Fruit fly (Drosophila melanogaster) whole organism, embryonic: Measurements from ENCODE around the gene tub.
A peak's percentile ranks its signal among the peaks of the same experiment; 100 is the strongest.

ENCODE experiments used
- ATbp ChIP-seq: fragments of 200-800 bp; sonication (Bioruptor generic); optimal IDR thresholded peaks from 2 replicates; lab custom pipeline; 2017; ENCODE audit warnings: missing biosample characterization, mild to moderate bottlenecking, missing genetic modification characterization, missing genetic modification reagents
- Ada2b ChIP-seq: fragments of 200-800 bp; sonication (Bioruptor generic); IDR thresholded peaks from 2 replicates; pipeline ENCODE4 v1.3.6; 2022; ENCODE audit warnings: missing biosample characterization, missing genetic modification characterization
- Adf1 ChIP-seq: fragments of 200-800 bp; sonication (Bioruptor generic); IDR thresholded peaks from 2 replicates; pipeline ENCODE4 v1.3.6; 2022; ENCODE audit warnings: missing biosample characterization, missing genetic modification characterization
- CG10979 ChIP-seq: fragments of 200-800 bp; sonication (Bioruptor generic); optimal IDR thresholded peaks from 2 replicates; lab custom pipeline; 2018; ENCODE audit warnings: missing biosample characterization, mild to moderate bottlenecking, missing genetic modification characterization, moderate library complexity
- CG11456 ChIP-seq: fragments of 200-800 bp; sonication (Bioruptor generic); IDR thresholded peaks from 3 replicates; pipeline ENCODE4 v1.3.6; 2022; ENCODE audit warnings: missing biosample characterization, missing genetic modification characterization
- CG13296 ChIP-seq: fragments of 200-800 bp; sonication (Bioruptor generic); optimal IDR thresholded peaks from 3 replicates; lab custom pipeline; 2018; ENCODE audit warnings: missing biosample characterization, mild to moderate bottlenecking, missing genetic modification characterization
- CG17186 ChIP-seq: fragments of 200-800 bp; sonication (Bioruptor generic); optimal IDR thresholded peaks from 3 replicates; lab custom pipeline; 2017; ENCODE audit warnings: missing biosample characterization, missing genetic modification reagents, missing genetic modification characterization
- CG17829 ChIP-seq: fragments of 200-800 bp; optimal IDR thresholded peaks from 2 replicates; lab custom pipeline; 2019; ENCODE audit warnings: missing biosample characterization, mild to moderate bottlenecking, missing genetic modification characterization, moderate library complexity
- CG2129 ChIP-seq: fragments of 200-800 bp; sonication (Bioruptor generic); IDR thresholded peaks from 2 replicates; pipeline ENCODE4 v1.3.6; 2022; ENCODE audit warnings: missing biosample characterization, missing genetic modification characterization; ENCODE audit not compliant: partially characterized antibody
- CG2712 ChIP-seq: fragments of 200-800 bp; optimal IDR thresholded peaks from 3 replicates; lab custom pipeline; 2019; ENCODE audit warnings: missing biosample characterization, mild to moderate bottlenecking, missing genetic modification characterization, moderate library complexity
- CG2875 ChIP-seq: fragments of 200-800 bp; sonication (Bioruptor generic); optimal IDR thresholded peaks from 2 replicates; lab custom pipeline; 2017; ENCODE audit warnings: missing biosample characterization, mild to moderate bottlenecking, missing genetic modification characterization, missing genetic modification reagents
- CG30431 ChIP-seq: fragments of 200-800 bp; sonication (Bioruptor generic); optimal IDR thresholded peaks from 2 replicates; lab custom pipeline; 2017; ENCODE audit warnings: missing biosample characterization, missing genetic modification characterization
- CG42726 ChIP-seq: fragments of 200-800 bp; sonication (Bioruptor generic); IDR thresholded peaks from 2 replicates; pipeline ENCODE4 v1.3.6; 2022; ENCODE audit warnings: missing biosample characterization, missing genetic modification characterization; ENCODE audit not compliant: partially characterized antibody
- CG7357 ChIP-seq: fragments of 200-800 bp; sonication (Bioruptor generic); IDR thresholded peaks from 3 replicates; pipeline ENCODE4 v1.3.6; 2022; ENCODE audit warnings: missing biosample characterization, missing genetic modification characterization
- CG7987 ChIP-seq: fragments of 200-800 bp; sonication (Bioruptor generic); optimal IDR thresholded peaks from 2 replicates; lab custom pipeline; 2018; ENCODE audit warnings: missing biosample characterization, mild to moderate bottlenecking, missing genetic modification characterization, moderate library complexity
- CG8290 ChIP-seq, 3 experiments: fragments of 200-800 bp; sonication (Bioruptor generic); optimal IDR thresholded peaks; 2 replicates each; lab custom pipeline; 2016 to 2019; ENCODE audit warnings: missing biosample characterization in 3 of 3, missing genetic modification characterization in 3 of 3, mild to moderate bottlenecking in 2 of 3, moderate library complexity in 1 of 3
- CG9817 ChIP-seq: fragments of 200-800 bp; sonication (Bioruptor generic); optimal IDR thresholded peaks from 2 replicates; lab custom pipeline; 2018; ENCODE audit warnings: missing biosample characterization, mild to moderate bottlenecking, missing genetic modification characterization, moderate library complexity
- Dp ChIP-seq: fragments of 200-800 bp; sonication (Bioruptor generic); optimal IDR thresholded peaks from 2 replicates; lab custom pipeline; 2018; ENCODE audit warnings: missing biosample characterization, mild to moderate bottlenecking, missing genetic modification characterization, moderate library complexity
- Fer1 ChIP-seq: fragments of 200-800 bp; sonication (Bioruptor generic); optimal IDR thresholded peaks from 2 replicates; lab custom pipeline; 2017; ENCODE audit warnings: missing biosample characterization, mild to moderate bottlenecking, missing genetic modification characterization
- Fer3 ChIP-seq: fragments of 200-800 bp; sonication (Bioruptor generic); optimal IDR thresholded peaks from 2 replicates; lab custom pipeline; 2018; ENCODE audit warnings: missing biosample characterization, mild to moderate bottlenecking, missing genetic modification characterization, moderate library complexity
- HmgD ChIP-seq: fragments of 200-800 bp; sonication (Bioruptor generic); optimal IDR thresholded peaks from 3 replicates; lab custom pipeline; 2016; ENCODE audit warnings: missing biosample characterization, missing genetic modification characterization
- Hr78 ChIP-seq, 2 experiments: fragments of 200-800 bp in 1 of 2; fragments of >200 bp in 1 of 2; sonication (Bioruptor generic) in 1 of 2; optimal IDR thresholded peaks; 2 replicates each; lab custom pipeline; 2017 to 2019; ENCODE audit warnings: missing biosample characterization in 2 of 2, missing genetic modification characterization in 2 of 2, mild to moderate bottlenecking in 1 of 2, moderate library complexity in 1 of 2
- MBD-R2 ChIP-seq: fragments of 200-800 bp; sonication (Bioruptor generic); IDR thresholded peaks from 2 replicates; pipeline ENCODE4 v1.3.6; 2022; ENCODE audit warnings: missing biosample characterization, missing genetic modification characterization
- NFAT ChIP-seq: fragments of 200-800 bp; sonication (Bioruptor generic); IDR thresholded peaks from 2 replicates; pipeline ENCODE4 v1.3.6; 2022; ENCODE audit warnings: missing biosample characterization, missing genetic modification characterization
- Oli ChIP-seq: fragments of 200-800 bp; sonication (Bioruptor generic); optimal IDR thresholded peaks from 2 replicates; lab custom pipeline; 2018; ENCODE audit warnings: missing biosample characterization, mild to moderate bottlenecking, missing genetic modification characterization, moderate library complexity
- Sry-β ChIP-seq: fragments of 200-800 bp; sonication (Bioruptor generic); optimal IDR thresholded peaks from 2 replicates; lab custom pipeline; 2018; ENCODE audit warnings: missing biosample characterization, mild to moderate bottlenecking, missing genetic modification characterization, moderate library complexity
- Xrp1 ChIP-seq: fragments of 200-800 bp; sonication (Bioruptor generic); IDR thresholded peaks from 2 replicates; pipeline ENCODE4 v1.3.6; 2022; ENCODE audit warnings: missing biosample characterization, missing genetic modification characterization
- YL-1 ChIP-seq: fragments of 200-800 bp; sonication (Bioruptor generic); optimal IDR thresholded peaks from 3 replicates; lab custom pipeline; 2017; ENCODE audit warnings: missing biosample characterization, mild to moderate bottlenecking, missing genetic modification characterization
- ab ChIP-seq: fragments of 200-800 bp; sonication (Bioruptor generic); optimal IDR thresholded peaks from 2 replicates; lab custom pipeline; 2016; ENCODE audit warnings: missing biosample characterization, missing genetic modification characterization
- bbx ChIP-seq: fragments of 200-800 bp; sonication (Bioruptor generic); IDR thresholded peaks from 2 replicates; pipeline ENCODE4 v1.3.6; 2022; ENCODE audit warnings: missing biosample characterization, missing genetic modification characterization; ENCODE audit not compliant: partially characterized antibody
- bigmax ChIP-seq: fragments of 200-800 bp; sonication (Bioruptor generic); optimal IDR thresholded peaks from 2 replicates; lab custom pipeline; 2018; ENCODE audit warnings: missing biosample characterization, mild to moderate bottlenecking, missing genetic modification characterization
- fd3F ChIP-seq: fragments of 200-800 bp; sonication (Bioruptor generic); optimal IDR thresholded peaks from 2 replicates; lab custom pipeline; 2018; ENCODE audit warnings: missing biosample characterization, mild to moderate bottlenecking, missing genetic modification characterization, moderate library complexity
- ftz-f1 ChIP-seq: fragments of 200-800 bp; sonication (Bioruptor generic); optimal IDR thresholded peaks from 2 replicates; lab custom pipeline; 2016; ENCODE audit warnings: missing biosample characterization, missing genetic modification characterization
- gcm2 ChIP-seq: fragments of 200-800 bp; sonication (Bioruptor generic); optimal IDR thresholded peaks from 2 replicates; lab custom pipeline; 2016; ENCODE audit warnings: missing biosample characterization, missing genetic modification characterization
- hb ChIP-seq: fragments of 200-800 bp; sonication (Bioruptor generic); IDR thresholded peaks from 3 replicates; pipeline ENCODE4 v1.3.6; 2022; ENCODE audit warnings: missing biosample characterization, missing genetic modification characterization; ENCODE audit not compliant: partially characterized antibody
- inv ChIP-seq: fragments of 200-800 bp; sonication (Bioruptor generic); IDR thresholded peaks from 2 replicates; pipeline ENCODE4 v1.3.6; 2022; ENCODE audit warnings: missing biosample characterization, missing genetic modification characterization; ENCODE audit not compliant: partially characterized antibody
- ken ChIP-seq: fragments of 200-800 bp; sonication (Bioruptor generic); IDR thresholded peaks from 3 replicates; pipeline ENCODE4 v1.3.6; 2022; ENCODE audit warnings: missing biosample characterization, missing genetic modification characterization
- lilli ChIP-seq: fragments of 200-800 bp; sonication (Bioruptor generic); optimal IDR thresholded peaks from 3 replicates; lab custom pipeline; 2016; ENCODE audit warnings: missing biosample characterization, missing genetic modification characterization
- mld ChIP-seq: fragments of 200-800 bp; sonication (Bioruptor generic); IDR thresholded peaks from 3 replicates; pipeline ENCODE4 v1.3.6; 2022; ENCODE audit warnings: missing biosample characterization, missing genetic modification characterization; ENCODE audit not compliant: partially characterized antibody
- nerfin-1 ChIP-seq: fragments of 200-800 bp; sonication (Bioruptor generic); optimal IDR thresholded peaks from 3 replicates; lab custom pipeline; 2019; ENCODE audit warnings: missing biosample characterization, mild to moderate bottlenecking, missing genetic modification characterization, moderate library complexity
- salm ChIP-seq: fragments of 200-800 bp; sonication (Bioruptor generic); optimal IDR thresholded peaks from 2 replicates; lab custom pipeline; 2018; ENCODE audit warnings: missing biosample characterization, mild to moderate bottlenecking, missing genetic modification characterization
- slou ChIP-seq: fragments of 200-800 bp; sonication (Bioruptor generic); optimal IDR thresholded peaks from 3 replicates; lab custom pipeline; 2016; ENCODE audit warnings: missing biosample characterization, missing genetic modification characterization
- sob ChIP-seq: fragments of 200-800 bp; sonication (Bioruptor generic); IDR thresholded peaks from 2 replicates; pipeline ENCODE4 v1.3.6; 2022; ENCODE audit warnings: missing biosample characterization, missing genetic modification characterization
- tna ChIP-seq: fragments of 200-800 bp; sonication (Bioruptor generic); IDR thresholded peaks from 2 replicates; pipeline ENCODE4 v1.3.6; 2022; ENCODE audit warnings: missing biosample characterization, missing genetic modification characterization; ENCODE audit not compliant: partially characterized antibody
- tx ChIP-seq: fragments of 200-800 bp; sonication (Bioruptor generic); optimal IDR thresholded peaks from 2 replicates; lab custom pipeline; 2016; ENCODE audit warnings: missing biosample characterization, missing genetic modification characterization
- vvl ChIP-seq: fragments of 200-800 bp; sonication (Bioruptor generic); IDR thresholded peaks from 2 replicates; pipeline ENCODE4 v1.3.6; 2022; ENCODE audit warnings: missing biosample characterization, missing genetic modification characterization
- wdn ChIP-seq: fragments of 200-800 bp; sonication (Bioruptor generic); IDR thresholded peaks from 2 replicates; pipeline ENCODE4 v1.3.6; 2022; ENCODE audit warnings: missing biosample characterization, missing genetic modification characterization

tub gene

DNA sequence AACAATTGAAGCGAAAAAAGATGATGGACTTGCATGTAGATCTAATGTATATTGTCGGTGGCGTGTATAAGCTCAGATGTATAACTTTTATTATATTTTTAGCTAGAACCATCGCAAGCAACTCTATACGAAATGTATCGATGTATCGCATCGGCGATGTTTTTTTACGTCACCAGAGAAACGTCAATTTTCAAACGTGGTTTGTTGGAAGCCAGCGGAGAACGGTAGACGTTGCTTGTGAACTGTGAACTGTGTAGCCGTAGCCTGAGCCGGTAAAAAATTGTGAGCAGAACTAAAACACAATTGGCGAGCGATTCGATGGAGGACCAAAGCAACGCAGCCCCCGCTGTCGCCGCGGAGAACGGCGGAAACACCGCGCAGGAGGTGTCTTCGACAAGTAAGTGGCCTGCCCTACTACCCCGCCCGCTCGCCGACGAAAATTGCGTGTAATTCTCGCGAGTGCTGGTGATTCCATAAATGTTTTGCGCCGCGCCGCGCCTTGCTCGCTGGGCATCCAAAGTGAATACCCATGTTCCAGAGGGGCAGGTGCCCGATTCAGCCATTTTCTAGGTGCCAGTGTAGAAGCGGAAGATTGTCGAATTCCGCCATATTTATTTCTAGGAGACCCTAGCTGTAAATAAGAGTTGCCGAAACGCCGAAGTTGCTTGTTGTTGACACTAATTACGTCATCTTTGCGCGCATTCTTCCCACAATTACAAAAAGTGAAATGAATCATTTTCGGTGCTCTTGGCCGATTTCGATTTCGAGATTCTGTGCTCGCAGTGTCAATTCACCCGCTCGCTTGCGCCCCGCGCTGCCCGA is 15.6 kb downstream of the tub start, which contains the start of gene lost (continued):
- TF ChIP-seq CG10979 (tag; lab: Kevin White, UChicago) (peak; percentile 27), CG2129 (GFP tag; lab: Robert Waterston, UW) (peak; percentile 90), MBD-R2 (GFP tag; lab: Robert Waterston, UW) (peak; percentile 76), ken (peak; percentile 47; the same call in 1 of the 3 replicates), Fer1 (peak; percentile 34), CG2875 (no peak), sob (GFP tag; lab: Robert Waterston, UW) (peak; percentile 61), CG9817 (tag; lab: Kevin White, UChicago) (peak; percentile 2), Hr78 (GFP tag; optimal IDR thresholded peaks at IDR 0.05; lab: Kevin White, UChicago) (peak in 1 of 2 experiments; percentile 51), CG7357 (GFP tag; lab: Robert Waterston, UW) (peak; percentile 66), Xrp1 (GFP tag; lab: Robert Waterston, UW) (no peak), CG17829 (tag; lab: Kevin White, UChicago) (peak; percentile 64), ATbp (GFP tag; lab: Kevin White, UChicago) (no peak), ab (GFP tag; lab: Kevin White, UChicago) (no peak), hb (GFP tag; lab: Robert Waterston, UW) (peak; percentile 98), gcm2 (no peak), Ada2b (GFP tag; lab: Robert Waterston, UW) (no peak), vvl (peak; percentile 56), fd3F (GFP tag; lab: Kevin White, UChicago) (peak; percentile 54), CG8290 (GFP tag; optimal IDR thresholded peaks at IDR 0.05; lab: Kevin White, UChicago) (no peak), CG8290 (tag; optimal IDR thresholded peaks at IDR 0.05; lab: Kevin White, UChicago) (peak; percentile 41 to 71), wdn (GFP tag; lab: Robert Waterston, UW) (peak; percentile 17; the same call in 1 of the 2 replicates), Sry-β (GFP tag; lab: Kevin White, UChicago) (peak; percentile 84), tna (GFP tag; lab: Robert Waterston, UW) (peak; percentile 96), slou (GFP tag; lab: Kevin White, UChicago) (no peak), Dp (GFP tag; lab: Kevin White, UChicago) (peak; percentile 62), mld (GFP tag; lab: Robert Waterston, UW) (peak; percentile 98), NFAT (GFP tag; lab: Robert Waterston, UW) (peak; percentile 75), bbx (GFP tag; lab: Robert Waterston, UW) (peak; percentile 99), CG2712 (tag; lab: Kevin White, UChicago) (peak; percentile 62), CG42726 (GFP tag; lab: Robert Waterston, UW) (peak; percentile 99), ftz-f1 (no peak), lilli (peak; percentile 36), nerfin-1 (tag; lab: Kevin White, UChicago) (no peak), CG13296 (GFP tag; lab: Kevin White, UChicago) (peak; percentile 39), inv (GFP tag; lab: Robert Waterston, UW) (peak; percentile 99), bigmax (GFP tag; lab: Kevin White, UChicago) (peak; percentile 41), CG11456 (GFP tag; lab: Robert Waterston, UW) (peak; percentile 55; the same call in 1 of the 3 replicates), Oli (tag; lab: Kevin White, UChicago) (no peak), tx (no peak), CG7987 (GFP tag; lab: Kevin White, UChicago) (peak; percentile 38), Adf1 (peak; percentile 43), CG30431 (no peak), HmgD (GFP tag; lab: Kevin White, UChicago) (no peak), Fer3 (tag; lab: Kevin White, UChicago) (peak; percentile 41), salm (tag; lab: Kevin White, UChicago) (no peak), CG17186 (peak; percentile 55), YL-1 (peak; percentile 50)
